Worm (Caenorhabditis elegans) whole organism, midembryonic: ENCODE results near the gene hpo-38.

Source experiments
- T22C8.4 ChIP-seq: fragments of 200-800 bp; sonication (Bioruptor generic); IDR thresholded peaks from 2 replicates; pipeline ENCODE4 v1.3.6; 2022; ENCODE audit warnings: missing genetic modification characterization, missing compliant biosample characterization
- cog-1 ChIP-seq: sonication (generic microtip); optimal IDR thresholded peaks from 2 replicates; lab custom pipeline; 2016; ENCODE audit warnings: missing genetic modification characterization, missing compliant biosample characterization
- flt-1 ChIP-seq: fragments of 200-800 bp; sonication (Bioruptor generic); IDR thresholded peaks from 2 replicates; pipeline ENCODE4 v1.3.6; 2022; ENCODE audit warnings: missing genetic modification characterization, missing compliant biosample characterization
- klf-2 ChIP-seq: fragments of 200-800 bp; sonication (Bioruptor generic); conservative IDR thresholded peaks from 2 replicates; pipeline ENCODE4 v1.3.6; 2022; ENCODE audit warnings: missing genetic modification reagents, missing genetic modification characterization, missing compliant biosample characterization
- med-1 ChIP-seq: sonication (generic microtip); optimal IDR thresholded peaks from 2 replicates; lab custom pipeline; 2017; ENCODE audit warnings: missing genetic modification characterization, mild to moderate bottlenecking, missing compliant biosample characterization, antibody characterized with exemption, missing genetic modification reagents; ENCODE audit not compliant: insufficient read depth
- ref-1 ChIP-seq: fragments of 200-800 bp; sonication (Bioruptor generic); conservative IDR thresholded peaks from 2 replicates; pipeline ENCODE4 v1.3.6; 2022; ENCODE audit warnings: missing genetic modification reagents, missing genetic modification characterization, missing compliant biosample characterization
- tab-1 ChIP-seq: fragments of 200-800 bp; sonication (Bioruptor generic); IDR thresholded peaks from 2 replicates; pipeline ENCODE4 v1.3.6; 2022; ENCODE audit warnings: missing genetic modification characterization, missing compliant biosample characterization
- ztf-23 ChIP-seq: fragments of 200-800 bp; sonication (Bioruptor generic); IDR thresholded peaks from 2 replicates; pipeline ENCODE4 v1.3.6; 2022; ENCODE audit warnings: missing genetic modification reagents, missing genetic modification characterization, missing compliant biosample characterization
- ztf-29 ChIP-seq: fragments of 200-800 bp; sonication (Bioruptor generic); IDR thresholded peaks from 2 replicates; pipeline ENCODE4 v1.3.6; 2022; ENCODE audit warnings: missing genetic modification reagents, missing genetic modification characterization, missing compliant biosample characterization

Gene hpo-38

DNA sequence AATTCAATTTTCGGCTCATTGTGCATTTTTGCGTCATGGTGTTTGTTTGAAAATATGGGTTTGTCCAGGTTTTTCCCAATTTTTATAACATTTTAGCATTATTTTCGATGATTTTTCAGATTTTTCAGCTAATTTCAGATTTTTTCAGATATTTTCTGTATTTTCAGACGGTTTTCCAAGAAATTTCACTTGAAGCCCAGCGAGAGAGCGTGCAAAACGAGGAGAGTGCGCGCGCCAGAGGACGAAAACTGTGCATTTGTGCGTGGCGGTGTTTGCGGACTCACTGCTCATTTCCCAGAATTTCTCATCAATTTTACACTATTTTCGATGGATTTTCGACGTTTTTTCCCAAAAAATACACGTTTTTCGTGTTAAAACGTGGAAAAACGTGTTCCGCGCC is 4.9 kb downstream of the hpo-38 start:
- TF ChIP-seq flt-1 (GFP tag; lab: Robert Waterston, UW) = 0 out of 2 replicates have a peak, but pooled peaks have one; percentile 17
- TF ChIP-seq ztf-29 = no peak

DNA sequence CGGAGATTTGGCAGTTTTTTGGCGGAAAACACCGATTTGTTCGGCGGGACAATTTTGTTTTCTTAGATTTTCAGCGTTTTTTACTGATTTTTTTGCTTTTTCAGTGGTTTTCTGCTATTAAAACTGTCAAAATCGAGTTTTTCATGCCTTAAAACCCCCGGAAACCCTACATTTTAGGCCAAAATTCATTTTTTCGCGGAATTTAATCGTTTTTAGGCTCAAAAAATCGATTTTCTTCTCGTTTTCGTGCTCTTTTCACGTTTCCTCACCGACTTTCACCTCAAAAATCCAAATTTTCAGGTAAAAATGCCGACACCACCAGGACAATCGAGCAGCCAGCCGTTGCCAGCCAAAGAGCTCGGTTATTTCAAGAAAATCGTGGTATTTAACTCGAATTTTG is 5.3 kb downstream of the hpo-38 start, which contains the start of gene hpo-29:
hpo-29 (plus strand) TSS at position 301 of the 400 bp plus-strand sequence.
- TF ChIP-seq ztf-29 = no peak
- no peak for TF ChIP-seq med-1 (GFP tag; lab: Kevin White, UChicago)
- TF ChIP-seq klf-2 (GFP tag; lab: Robert Waterston, UW) = no peak
- TF ChIP-seq T22C8.4 = no peak
- no peak for TF ChIP-seq cog-1

DNA sequence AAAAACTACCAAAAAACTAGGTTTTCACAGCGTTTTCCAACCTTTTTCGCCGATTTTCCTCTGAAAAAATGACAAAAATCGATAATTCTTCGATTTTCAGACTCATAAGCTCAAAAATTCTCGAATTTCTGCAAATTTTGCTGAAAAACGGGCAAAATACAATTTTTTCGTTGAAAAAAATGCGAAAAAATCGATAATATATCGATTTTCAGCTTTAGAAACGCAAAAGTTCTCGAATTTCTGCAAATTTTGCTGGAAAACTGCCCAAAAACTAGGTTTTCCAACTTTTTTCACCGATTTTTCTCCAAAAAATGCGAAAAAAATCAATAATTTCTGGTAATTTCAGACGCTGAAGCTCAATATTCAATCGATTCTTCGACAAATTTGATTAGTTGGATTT is 21.2 kb downstream of the hpo-38 start:
- TF ChIP-seq tab-1 (GFP tag; lab: Robert Waterston, UW) (no peak), ztf-29 (no peak), ztf-23 (GFP tag; lab: Robert Waterston, UW) (no peak), klf-2 (GFP tag; lab: Robert Waterston, UW) (no peak), flt-1 (GFP tag; lab: Robert Waterston, UW) (no peak), T22C8.4 (no peak), ref-1 (GFP tag; lab: Robert Waterston, UW) (no peak), med-1 (GFP tag; lab: Kevin White, UChicago) (no peak), cog-1 (no peak)

DNA sequence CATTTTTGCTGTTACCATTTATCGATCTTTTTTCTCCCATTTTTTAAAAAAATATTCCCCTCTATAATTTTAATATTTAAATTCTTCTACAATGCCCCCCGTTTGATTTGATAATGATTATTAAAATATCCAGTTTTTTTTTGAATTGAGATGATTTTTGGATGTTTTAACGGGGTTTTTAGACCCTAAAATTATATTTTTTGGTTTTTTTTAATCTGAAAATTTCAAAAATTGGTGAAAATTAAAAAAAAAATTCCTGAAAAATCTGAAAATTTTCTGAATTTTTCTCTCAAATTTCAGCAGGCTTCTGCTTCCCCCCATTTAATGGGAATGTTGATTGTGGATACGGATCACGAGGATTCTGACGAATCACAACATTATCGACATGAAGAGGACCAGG is 24.0 kb downstream of the hpo-38 start, which contains the start of gene Y50D7A.3:
Y50D7A.3 (plus strand) TSS at position 301 of the 400 bp plus-strand sequence.
- TF ChIP-seq cog-1 = no peak
- TF ChIP-seq ref-1 (GFP tag; lab: Robert Waterston, UW) = no peak
- TF ChIP-seq ztf-29 = no peak
- TF ChIP-seq T22C8.4 = no peak
- TF ChIP-seq flt-1 (GFP tag; lab: Robert Waterston, UW) = no peak
- TF ChIP-seq tab-1 (GFP tag; lab: Robert Waterston, UW) = no peak
- no peak for TF ChIP-seq klf-2 (GFP tag; lab: Robert Waterston, UW)
- no peak for TF ChIP-seq ztf-23 (GFP tag; lab: Robert Waterston, UW)
- TF ChIP-seq med-1 (GFP tag; lab: Kevin White, UChicago) = no peak

DNA sequence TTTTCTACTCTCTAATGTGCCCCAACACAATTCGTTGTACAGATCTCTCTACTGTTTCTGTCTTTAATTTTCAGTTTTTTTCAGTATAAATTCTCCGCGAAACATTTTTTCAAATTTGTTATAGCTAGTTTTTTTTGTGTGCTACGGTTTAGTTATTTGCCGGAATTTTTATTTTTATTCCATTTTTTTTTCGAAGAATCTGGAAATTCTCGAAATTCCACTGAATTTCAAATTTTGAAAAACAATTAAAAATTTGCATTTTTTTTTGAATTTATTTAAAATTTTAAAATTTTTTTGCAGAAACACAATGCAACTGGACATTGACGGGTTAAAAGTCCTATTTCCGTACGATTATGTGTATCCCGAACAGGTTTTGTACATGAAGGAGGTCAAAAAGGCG is 34.6 kb downstream of the hpo-38 start, which contains the start of gene xpd-1:
xpd-1 (plus strand) TSS at position 301 of the 400 bp plus-strand sequence.
- TF ChIP-seq klf-2 (GFP tag; lab: Robert Waterston, UW) (no peak), cog-1 (no peak), flt-1 (GFP tag; lab: Robert Waterston, UW) (no peak), ztf-23 (GFP tag; lab: Robert Waterston, UW) (no peak), tab-1 (GFP tag; lab: Robert Waterston, UW) (no peak), T22C8.4 (no peak), ztf-29 (no peak), med-1 (GFP tag; lab: Kevin White, UChicago) (no peak)

DNA sequence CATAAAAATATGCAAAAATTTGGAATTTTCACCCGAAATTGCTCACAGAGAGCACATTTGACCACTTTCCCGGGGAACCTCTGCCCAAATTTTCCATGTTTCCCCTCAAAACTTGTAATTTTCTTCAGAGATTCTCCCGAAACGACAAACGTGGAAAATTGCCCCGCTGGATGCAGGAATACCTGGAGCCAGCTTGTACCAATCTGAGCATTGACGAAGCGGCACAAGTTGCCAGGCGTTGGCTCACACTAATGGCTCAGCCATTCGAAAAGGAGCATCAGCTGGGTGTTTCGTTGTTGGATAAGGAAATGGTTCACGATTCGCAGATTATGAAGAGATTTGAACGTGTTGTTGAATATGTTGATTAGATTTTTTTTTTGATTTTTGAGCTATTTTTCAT is 52.3 kb downstream of the hpo-38 start:
- no peak for TF ChIP-seq cog-1
- no peak for TF ChIP-seq klf-2 (GFP tag; lab: Robert Waterston, UW)
- TF ChIP-seq ref-1 (GFP tag; lab: Robert Waterston, UW) = no peak
- no peak for TF ChIP-seq T22C8.4
- no peak for TF ChIP-seq ztf-29
- TF ChIP-seq tab-1 (GFP tag; lab: Robert Waterston, UW) = no peak
- no peak for TF ChIP-seq med-1 (GFP tag; lab: Kevin White, UChicago)
- TF ChIP-seq flt-1 (GFP tag; lab: Robert Waterston, UW) = no peak
- TF ChIP-seq ztf-23 (GFP tag; lab: Robert Waterston, UW) = no peak

DNA sequence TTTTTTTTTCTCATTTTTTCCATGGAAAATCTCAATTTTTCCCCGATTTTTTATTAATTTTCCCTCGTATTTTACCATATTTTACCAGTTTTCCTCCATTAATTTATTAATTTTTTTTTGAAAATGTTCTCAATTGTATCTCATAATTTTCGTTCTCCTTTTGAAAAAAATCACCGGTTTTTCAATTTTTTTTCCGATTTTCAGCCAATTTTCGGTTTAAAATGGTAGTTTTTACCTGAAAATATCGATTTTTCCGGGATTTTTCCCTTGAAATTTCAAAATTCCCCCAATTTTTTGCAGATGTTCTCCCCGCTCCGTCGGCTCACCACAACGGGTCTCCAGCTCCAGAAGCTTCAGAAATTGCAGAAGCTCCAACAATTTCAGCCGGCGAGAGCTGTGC is 53.6 kb downstream of the hpo-38 start, which contains the start of gene taco-1:
taco-1 (plus strand) TSS at position 301 of the 400 bp plus-strand sequence.
- TF ChIP-seq ztf-29 (no peak), flt-1 (GFP tag; lab: Robert Waterston, UW) (no peak), tab-1 (GFP tag; lab: Robert Waterston, UW) (no peak), cog-1 (no peak), ztf-23 (GFP tag; lab: Robert Waterston, UW) (no peak), T22C8.4 (no peak), klf-2 (GFP tag; lab: Robert Waterston, UW) (no peak), med-1 (GFP tag; lab: Kevin White, UChicago) (no peak)
